Fruit fly (Drosophila melanogaster) whole organism: Measurements from ENCODE around the gene primo-2.

Source experiments
- CG8478 ChIP-seq: fragments of >200 bp; optimal IDR thresholded peaks from 2 replicates; lab custom pipeline; 2018; ENCODE audit warnings: inconsistent platforms
- EcR ChIP-seq, 2 experiments: fragments of >200 bp; optimal IDR thresholded peaks; 2 replicates each; lab custom pipeline; 2017; ENCODE audit warnings: missing biosample characterization in 2 of 2, missing genetic modification characterization in 2 of 2, missing genetic modification reagents in 2 of 2
- psq ChIP-seq: fragments of >200 bp; optimal IDR thresholded peaks from 2 replicates; lab custom pipeline; 2017
- usp ChIP-seq: fragments of >200 bp; optimal IDR thresholded peaks from 2 replicates; lab custom pipeline; 2017; ENCODE audit warnings: missing biosample characterization, missing genetic modification characterization, mixed read lengths

dm6 chr3R:13718076-13718475 lies 6.4 kb upstream of the primo-2 start, which contains the start of gene Ubc87F:
- TF ChIP-seq usp (GFP tag; lab: Kevin White, UChicago) (no peak), psq (no peak), CG8478 (lab: Kevin White, UChicago) (no peak), EcR (GFP tag; optimal IDR thresholded peaks at IDR 0.05; lab: Kevin White, UChicago) (no peak)
